Fruit fly (Drosophila melanogaster): ENCODE data around the gene MsrA.

The MsrA gene

DNA sequence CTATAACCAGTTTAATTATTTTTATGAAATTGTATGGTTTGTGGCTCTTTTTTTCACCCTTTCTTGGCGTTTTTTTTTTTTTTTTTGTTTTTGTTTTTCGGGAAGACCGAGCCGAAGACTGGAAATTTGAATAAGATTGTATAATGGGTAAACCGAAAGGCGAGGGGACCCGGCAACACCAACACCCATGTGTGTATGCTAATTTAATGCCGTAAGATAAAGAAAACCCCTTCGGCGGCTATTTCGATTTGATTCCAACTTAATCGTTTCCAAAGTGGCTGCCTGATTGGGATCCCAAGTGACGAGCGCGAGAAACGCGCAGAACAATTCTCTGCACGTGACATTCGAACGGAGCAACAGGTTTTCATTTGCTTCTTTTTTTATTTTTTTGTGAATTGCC, 32.6 kb downstream of the MsrA start:
- TF ChIP-seq fru (GFP tag; optimal IDR thresholded peaks at IDR 0.05) = no peak
- no peak for TF ChIP-seq usp (GFP tag; optimal IDR thresholded peaks at IDR 0.05)
- TF ChIP-seq Myc (optimal IDR thresholded peaks at IDR 0.05) = no peak
- no peak for TF ChIP-seq dmrt93B (GFP tag; optimal IDR thresholded peaks at IDR 0.05)
- no peak for TF ChIP-seq br (GFP tag; optimal IDR thresholded peaks at IDR 0.05)
- no peak for TF ChIP-seq brk (GFP tag; optimal IDR thresholded peaks at IDR 0.05)

DNA sequence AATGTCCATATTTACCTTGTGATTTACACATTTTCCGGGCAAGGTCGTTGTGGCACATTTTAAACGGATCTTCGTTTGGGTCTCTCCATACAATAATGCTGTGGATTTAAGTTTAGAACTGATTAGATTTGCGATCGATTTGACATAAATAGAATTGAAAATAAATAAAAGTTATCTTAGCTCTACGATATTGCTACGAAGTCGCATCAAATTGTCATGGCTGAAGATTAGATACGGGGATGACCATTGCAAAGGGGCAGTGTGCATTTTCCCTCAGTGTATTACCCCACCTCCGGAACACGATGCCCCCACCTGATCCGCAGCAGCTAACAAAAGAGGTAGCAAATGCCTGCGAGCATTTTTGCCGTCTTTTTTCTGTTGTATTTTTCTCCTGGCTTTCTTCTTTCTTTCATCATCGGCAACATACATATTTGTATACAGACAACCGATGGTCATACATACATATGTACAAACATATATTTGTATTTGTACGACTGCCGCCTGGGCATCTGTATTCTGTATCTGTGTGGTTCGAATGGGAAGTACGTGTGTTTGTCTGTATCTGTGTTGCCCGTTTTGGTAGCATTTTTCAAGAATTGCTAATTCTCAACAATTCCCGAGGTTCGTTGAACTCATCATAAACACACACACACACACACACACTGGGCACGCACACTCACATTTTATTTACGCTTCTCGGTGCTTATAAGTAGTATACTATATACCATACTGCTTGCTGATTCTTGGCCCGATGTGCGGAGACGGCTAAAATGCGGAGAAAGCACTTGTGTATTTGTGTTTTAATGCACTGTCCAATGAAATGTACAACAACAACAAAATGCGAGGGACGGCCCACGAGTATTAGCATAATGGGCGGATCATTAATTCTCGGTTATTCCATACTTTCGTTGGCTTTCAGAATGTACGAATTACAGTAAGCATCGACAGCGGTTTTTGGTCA, 33.9 kb downstream of the MsrA start:
- no peak for TF ChIP-seq Vsx2 (GFP tag; optimal IDR thresholded peaks at IDR 0.05; ENCODE audit: partially characterized antibody)
- TF ChIP-seq Hr78 (GFP tag; optimal IDR thresholded peaks at IDR 0.05) = no peak
- no peak for TF ChIP-seq dsf (GFP tag; optimal IDR thresholded peaks at IDR 0.05; ENCODE audit: borderline replicate concordance)
- TF ChIP-seq br (GFP tag; optimal IDR thresholded peaks at IDR 0.05) = peak; percentile 21
- TF ChIP-seq Rel (GFP tag; optimal IDR thresholded peaks at IDR 0.05) = no peak
- TF ChIP-seq Rel (tag; optimal IDR thresholded peaks at IDR 0.05) = peak; percentile 53
- no peak for TF ChIP-seq pan (optimal IDR thresholded peaks at IDR 0.05)
- TF ChIP-seq rgr (GFP tag; optimal IDR thresholded peaks at IDR 0.05) = peak; percentile 20
- peak; percentile 0 for TF ChIP-seq Hnf4 (GFP tag; optimal IDR thresholded peaks at IDR 0.05)
- no peak for TF ChIP-seq usp (GFP tag; optimal IDR thresholded peaks at IDR 0.05)
- TF ChIP-seq sage (GFP tag; optimal IDR thresholded peaks at IDR 0.05) = no peak
- TF ChIP-seq jim (GFP tag; optimal IDR thresholded peaks at IDR 0.05) = peak; percentile 15
- no peak for TF ChIP-seq Jra (GFP tag; optimal IDR thresholded peaks at IDR 0.05)
- no peak for TF ChIP-seq Dfd (GFP tag; optimal IDR thresholded peaks at IDR 0.05)
- TF ChIP-seq woc (GFP tag; optimal IDR thresholded peaks at IDR 0.05) = peak; percentile 39
- no peak for TF ChIP-seq lola (GFP tag; optimal IDR thresholded peaks at IDR 0.05)
- peak; percentile 37 for TF ChIP-seq ey (GFP tag; optimal IDR thresholded peaks at IDR 0.05)
- peak; percentile 53 for TF ChIP-seq psq (GFP tag; optimal IDR thresholded peaks at IDR 0.05)
- no peak for TF ChIP-seq GATAd (GFP tag; optimal IDR thresholded peaks at IDR 0.05)
- peak; percentile 16 for TF ChIP-seq Sp1 (GFP tag; optimal IDR thresholded peaks at IDR 0.05)
- TF ChIP-seq HLH106 (tag; optimal IDR thresholded peaks at IDR 0.05) = peak; percentile 35
- TF ChIP-seq sv (GFP tag; optimal IDR thresholded peaks at IDR 0.05) = no peak
- TF ChIP-seq Mio (GFP tag; optimal IDR thresholded peaks at IDR 0.05) = no peak
- no peak for TF ChIP-seq Hr83 (GFP tag; optimal IDR thresholded peaks at IDR 0.05; ENCODE audit: poor library complexity, severe bottlenecking)
- TF ChIP-seq OdsH (GFP tag; optimal IDR thresholded peaks at IDR 0.05) = peak; percentile 12
- TF ChIP-seq foxo (GFP tag; optimal IDR thresholded peaks at IDR 0.05) = peak in 1 of 2 experiments; percentile 39
- peak; percentile 37 for TF ChIP-seq fru (GFP tag; optimal IDR thresholded peaks at IDR 0.05)
- no peak for TF ChIP-seq CG9705 (GFP tag; optimal IDR thresholded peaks at IDR 0.05)

DNA sequence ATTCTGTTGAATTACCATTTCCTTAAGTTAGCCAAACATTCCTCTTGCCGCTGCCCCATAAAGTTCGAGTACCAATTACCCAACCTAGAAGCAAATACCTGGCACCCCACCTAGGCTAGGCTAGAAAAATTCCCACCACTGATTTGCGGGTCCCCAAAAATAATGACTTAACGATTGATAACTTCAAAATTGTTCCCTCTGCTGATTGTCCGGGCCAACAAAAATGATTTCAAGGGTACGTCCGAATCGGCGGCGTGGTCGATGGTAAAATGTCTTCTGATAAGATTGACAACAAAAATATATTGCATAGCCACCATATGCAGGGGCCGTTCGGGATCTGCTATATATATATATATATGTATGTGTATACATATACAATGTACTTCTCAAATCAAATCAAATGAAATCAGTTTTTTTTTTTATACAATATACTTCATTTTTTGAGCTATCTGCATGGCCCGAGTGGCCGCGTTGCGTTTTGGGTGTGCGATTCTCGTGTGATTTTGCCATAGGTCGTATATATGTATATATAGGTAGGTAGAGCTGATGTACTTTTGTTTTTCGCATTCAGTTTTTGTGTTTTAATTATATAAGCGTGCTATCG, 36.4 kb downstream of the MsrA start:
- TF ChIP-seq CrebA (GFP tag; optimal IDR thresholded peaks at IDR 0.05; ENCODE audit: borderline replicate concordance) (peak; percentile 85), brk (GFP tag; optimal IDR thresholded peaks at IDR 0.05) (peak; percentile 59), br (GFP tag; optimal IDR thresholded peaks at IDR 0.05) (peak; percentile 38), N (GFP tag; optimal IDR thresholded peaks at IDR 0.05) (no peak), Rel (GFP tag; optimal IDR thresholded peaks at IDR 0.05) (peak; percentile 52), Rel (tag; optimal IDR thresholded peaks at IDR 0.05) (peak; percentile 95)

DNA sequence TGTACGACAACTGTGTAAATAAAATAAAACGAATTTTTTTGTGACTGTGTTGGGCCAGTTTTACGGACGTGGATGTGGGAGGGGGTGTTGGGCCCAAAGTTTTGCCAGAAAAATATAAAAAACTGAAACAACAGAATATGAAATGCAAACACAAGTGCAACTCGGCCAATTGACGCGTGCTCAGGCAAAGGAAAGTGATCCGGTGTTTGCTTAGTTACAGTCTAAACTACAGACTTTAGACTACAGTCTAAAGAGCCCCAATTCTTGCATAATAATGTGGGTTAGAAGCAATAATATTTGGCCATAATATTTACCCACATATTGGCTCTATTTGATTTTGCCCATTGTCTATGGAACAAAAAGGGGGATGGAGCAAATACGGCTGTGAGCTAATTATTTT, 38.0 kb downstream of the MsrA start:
- TF ChIP-seq sage (GFP tag; optimal IDR thresholded peaks at IDR 0.05) = no peak
- no peak for TF ChIP-seq psq (GFP tag; optimal IDR thresholded peaks at IDR 0.05)
- no peak for TF ChIP-seq usp (GFP tag; optimal IDR thresholded peaks at IDR 0.05)
- no peak for TF ChIP-seq Dif (GFP tag; optimal IDR thresholded peaks at IDR 0.05; ENCODE audit: partially characterized antibody)
- TF ChIP-seq Hnf4 (GFP tag; optimal IDR thresholded peaks at IDR 0.05) = no peak
- no peak for TF ChIP-seq Rel (GFP tag; optimal IDR thresholded peaks at IDR 0.05)
- no peak for TF ChIP-seq Rel (tag; optimal IDR thresholded peaks at IDR 0.05)
- no peak for TF ChIP-seq Myc (optimal IDR thresholded peaks at IDR 0.05)
- no peak for TF ChIP-seq Dfd (GFP tag; optimal IDR thresholded peaks at IDR 0.05)
- TF ChIP-seq Mio (GFP tag; optimal IDR thresholded peaks at IDR 0.05) = no peak
- TF ChIP-seq Jra (GFP tag; optimal IDR thresholded peaks at IDR 0.05) = no peak
- peak; percentile 42 for TF ChIP-seq Hr83 (GFP tag; optimal IDR thresholded peaks at IDR 0.05; ENCODE audit: poor library complexity, severe bottlenecking)
- no peak for TF ChIP-seq woc (GFP tag; optimal IDR thresholded peaks at IDR 0.05)
- no peak for TF ChIP-seq GATAd (GFP tag; optimal IDR thresholded peaks at IDR 0.05)
- TF ChIP-seq N (GFP tag; optimal IDR thresholded peaks at IDR 0.05) = no peak
- TF ChIP-seq brk (GFP tag; optimal IDR thresholded peaks at IDR 0.05) = peak; percentile 13
- TF ChIP-seq Hr78 (GFP tag; optimal IDR thresholded peaks at IDR 0.05) = no peak
- no peak for TF ChIP-seq HLH106 (tag; optimal IDR thresholded peaks at IDR 0.05)
- no peak for TF ChIP-seq pan (optimal IDR thresholded peaks at IDR 0.05)
- peak; percentile 40 for TF ChIP-seq OdsH (GFP tag; optimal IDR thresholded peaks at IDR 0.05)
- TF ChIP-seq rgr (GFP tag; optimal IDR thresholded peaks at IDR 0.05) = peak; percentile 42
- TF ChIP-seq CG32264 (GFP tag; optimal IDR thresholded peaks at IDR 0.05) = no peak
- TF ChIP-seq tai (GFP tag; optimal IDR thresholded peaks at IDR 0.05) = no peak
- no peak for TF ChIP-seq dl (GFP tag; optimal IDR thresholded peaks at IDR 0.05; ENCODE audit: insufficient read depth in 1 of 2, partially characterized antibody in 2 of 2)
- TF ChIP-seq dmrt93B (GFP tag; optimal IDR thresholded peaks at IDR 0.05) = no peak
- no peak for TF ChIP-seq sv (GFP tag; optimal IDR thresholded peaks at IDR 0.05)
- no peak for TF ChIP-seq CrebA (GFP tag; optimal IDR thresholded peaks at IDR 0.05; ENCODE audit: borderline replicate concordance)
- TF ChIP-seq Vsx2 (GFP tag; optimal IDR thresholded peaks at IDR 0.05; ENCODE audit: partially characterized antibody) = no peak
- TF ChIP-seq foxo (GFP tag; optimal IDR thresholded peaks at IDR 0.05) = peak in 1 of 2 experiments; percentile 13
- no peak for TF ChIP-seq CG9705 (GFP tag; optimal IDR thresholded peaks at IDR 0.05)
- peak; percentile 13 for TF ChIP-seq fru (GFP tag; optimal IDR thresholded peaks at IDR 0.05)

All from whole organism, wandering third instar larva.